Fruit fly (Drosophila melanogaster) whole organism, embryonic: ENCODE data around the gene Sec22.

ENCODE experiments used
- Camta ChIP-seq: fragments of 200-800 bp; sonication (Bioruptor generic); optimal IDR thresholded peaks from 2 replicates; lab custom pipeline; 2016; ENCODE audit warnings: missing biosample characterization, missing genetic modification characterization
- Gug ChIP-seq: fragments of 200-800 bp; sonication (Bioruptor generic); IDR thresholded peaks from 4 replicates; pipeline ENCODE4 v1.3.6; 2022; ENCODE audit warnings: missing biosample characterization, missing genetic modification characterization
- crc ChIP-seq: fragments of 200-800 bp; sonication (Bioruptor generic); optimal IDR thresholded peaks from 2 replicates; lab custom pipeline; 2016; ENCODE audit warnings: missing biosample characterization, missing genetic modification characterization
- knrl ChIP-seq: fragments of 200-800 bp; sonication (Bioruptor generic); IDR thresholded peaks from 3 replicates; pipeline ENCODE4 v1.3.6; 2022; ENCODE audit warnings: missing biosample characterization, missing genetic modification characterization; ENCODE audit not compliant: partially characterized antibody
- nerfin-2 ChIP-seq: fragments of 200-800 bp; sonication (Bioruptor generic); IDR thresholded peaks from 2 replicates; pipeline ENCODE4 v1.3.6; 2022; ENCODE audit warnings: missing biosample characterization, missing genetic modification characterization; ENCODE audit not compliant: partially characterized antibody

DNA sequence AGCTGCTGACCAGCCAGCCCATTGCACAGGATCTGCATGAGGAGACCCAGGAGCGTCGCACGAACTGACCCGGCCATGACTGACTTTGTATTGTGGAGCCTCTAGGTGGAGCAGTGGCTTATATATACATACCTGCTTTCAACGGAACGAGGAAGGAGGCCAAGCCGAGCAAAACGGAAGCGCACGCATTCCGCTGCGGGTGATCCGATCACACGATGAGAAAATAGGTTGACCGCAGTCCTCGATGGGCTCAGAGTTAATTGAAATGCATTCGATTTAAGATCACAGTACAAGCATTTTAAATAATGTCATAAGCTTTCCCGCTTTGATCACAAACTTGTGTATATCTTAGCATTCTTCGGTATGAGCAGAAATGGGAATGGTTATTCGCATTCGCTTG lies 1.1 kb upstream of the Sec22 start, which contains the start of gene CG13358:
- TF ChIP-seq crc (GFP tag; lab: Kevin White, UChicago) (no peak), nerfin-2 (GFP tag; lab: Robert Waterston, UW) (no peak), knrl (no peak), Gug (GFP tag; lab: Robert Waterston, UW) (no peak), Camta (no peak)
